Fruit fly (Drosophila melanogaster) whole organism, embryonic: ENCODE measurements around the gene CG14718.
A peak's percentile ranks its signal among the peaks of the same experiment; 100 is the strongest.

Experiments used
- Abd-B ChIP-seq: fragments of 200-800 bp; sonication (Bioruptor generic); optimal IDR thresholded peaks from 2 replicates; lab custom pipeline; 2018; ENCODE audit warnings: missing biosample characterization, mild to moderate bottlenecking, missing genetic modification characterization, moderate library complexity
- C15 ChIP-seq: fragments of 200-800 bp; sonication (Bioruptor generic); IDR thresholded peaks from 3 replicates; pipeline ENCODE4 v1.3.6; 2022; ENCODE audit warnings: missing biosample characterization, missing genetic modification characterization
- CG10565 ChIP-seq: fragments of 200-800 bp; sonication (Bioruptor generic); optimal IDR thresholded peaks from 3 replicates; lab custom pipeline; 2016; ENCODE audit warnings: missing biosample characterization, mild to moderate bottlenecking, missing genetic modification characterization
- CG10654 ChIP-seq: fragments of 200-800 bp; sonication (Bioruptor generic); optimal IDR thresholded peaks from 2 replicates; lab custom pipeline; 2016; ENCODE audit warnings: missing biosample characterization, missing genetic modification characterization
- CG13624 ChIP-seq: fragments of 200-800 bp; sonication (Bioruptor generic); optimal IDR thresholded peaks from 2 replicates; lab custom pipeline; 2016; ENCODE audit warnings: missing biosample characterization, missing genetic modification characterization
- CG15011 ChIP-seq: fragments of 200-800 bp; sonication (Bioruptor generic); optimal IDR thresholded peaks from 3 replicates; lab custom pipeline; 2018; ENCODE audit warnings: missing biosample characterization, mild to moderate bottlenecking, missing genetic modification characterization
- CG15269 ChIP-seq: fragments of 200-800 bp; sonication (Bioruptor generic); optimal IDR thresholded peaks from 2 replicates; lab custom pipeline; 2018; ENCODE audit warnings: missing biosample characterization, mild to moderate bottlenecking, missing genetic modification characterization, moderate library complexity
- CG1647 ChIP-seq: fragments of 200-800 bp; sonication (Bioruptor generic); optimal IDR thresholded peaks from 3 replicates; lab custom pipeline; 2016; ENCODE audit warnings: missing biosample characterization, missing genetic modification characterization
- CG16815 ChIP-seq: fragments of 200-800 bp; sonication (Bioruptor generic); optimal IDR thresholded peaks from 3 replicates; lab custom pipeline; 2017; ENCODE audit warnings: missing biosample characterization, mild to moderate bottlenecking, missing genetic modification characterization
- CG18011 ChIP-seq: fragments of 200-800 bp; sonication (Bioruptor generic); optimal IDR thresholded peaks from 2 replicates; lab custom pipeline; 2017; ENCODE audit warnings: missing biosample characterization, missing genetic modification characterization, mild to moderate bottlenecking, moderate library complexity, missing genotype
- CG18476 ChIP-seq: fragments of 200-800 bp; sonication (Bioruptor generic); optimal IDR thresholded peaks from 2 replicates; lab custom pipeline; 2016; ENCODE audit warnings: missing biosample characterization, mild to moderate bottlenecking, missing genetic modification characterization
- CG2678 ChIP-seq: fragments of 200-800 bp; sonication (Bioruptor generic); optimal IDR thresholded peaks from 3 replicates; lab custom pipeline; 2019; ENCODE audit warnings: missing biosample characterization, mild to moderate bottlenecking, missing genetic modification characterization, moderate library complexity
- CG2875 ChIP-seq: fragments of 200-800 bp; sonication (Bioruptor generic); optimal IDR thresholded peaks from 2 replicates; lab custom pipeline; 2017; ENCODE audit warnings: missing biosample characterization, mild to moderate bottlenecking, missing genetic modification characterization, missing genetic modification reagents
- CG3281 ChIP-seq: fragments of 200-800 bp; sonication (Bioruptor generic); optimal IDR thresholded peaks from 3 replicates; lab custom pipeline; 2017; ENCODE audit warnings: missing biosample characterization, mild to moderate bottlenecking, missing genetic modification characterization
- CG3847 ChIP-seq: fragments of 200-800 bp; sonication (Bioruptor generic); IDR thresholded peaks from 2 replicates; pipeline ENCODE4 v1.3.6; 2022; ENCODE audit warnings: missing biosample characterization, missing genetic modification characterization
- CG6272 ChIP-seq: fragments of 200-800 bp; sonication (Bioruptor generic); IDR thresholded peaks from 2 replicates; pipeline ENCODE4 v1.3.6; 2022; ENCODE audit warnings: missing biosample characterization, missing genetic modification characterization
- CG6791 ChIP-seq: fragments of 200-800 bp; sonication (Bioruptor generic); IDR thresholded peaks from 3 replicates; pipeline ENCODE4 v1.3.6; 2022; ENCODE audit warnings: missing biosample characterization, missing genetic modification characterization; ENCODE audit not compliant: partially characterized antibody
- CG7372 ChIP-seq: fragments of 200-800 bp; sonication (Bioruptor generic); IDR thresholded peaks from 2 replicates; pipeline ENCODE4 v1.3.6; 2022; ENCODE audit warnings: missing biosample characterization, missing genetic modification characterization
- Dfd ChIP-seq, 2 experiments: fragments of >200 bp; optimal IDR thresholded peaks; 2 replicates each; lab custom pipeline; 2017; ENCODE audit warnings: missing biosample characterization in 2 of 2, missing genetic modification characterization in 2 of 2
- Doc2 ChIP-seq: fragments of 200-800 bp; sonication (Bioruptor generic); IDR thresholded peaks from 2 replicates; pipeline ENCODE4 v1.3.6; 2022; ENCODE audit warnings: missing biosample characterization, missing genetic modification characterization
- Dp ChIP-seq: fragments of 200-800 bp; sonication (Bioruptor generic); optimal IDR thresholded peaks from 2 replicates; lab custom pipeline; 2018; ENCODE audit warnings: missing biosample characterization, mild to moderate bottlenecking, missing genetic modification characterization, moderate library complexity
- Elba2 ChIP-seq: fragments of 200-800 bp; sonication (Bioruptor generic); optimal IDR thresholded peaks from 3 replicates; lab custom pipeline; 2016; ENCODE audit warnings: missing biosample characterization, missing genetic modification characterization
- Fer1 ChIP-seq: fragments of 200-800 bp; sonication (Bioruptor generic); optimal IDR thresholded peaks from 2 replicates; lab custom pipeline; 2017; ENCODE audit warnings: missing biosample characterization, mild to moderate bottlenecking, missing genetic modification characterization
- HHEX ChIP-seq: fragments of 200-800 bp; sonication (Bioruptor generic); optimal IDR thresholded peaks from 3 replicates; lab custom pipeline; 2017; ENCODE audit warnings: missing biosample characterization, mild to moderate bottlenecking, missing genetic modification characterization, missing genetic modification reagents
- Hr39 ChIP-seq: fragments of >200 bp; optimal IDR thresholded peaks from 2 replicates; lab custom pipeline; 2017
- Neu2 ChIP-seq: fragments of 200-800 bp; sonication (Bioruptor generic); optimal IDR thresholded peaks from 3 replicates; lab custom pipeline; 2016; ENCODE audit warnings: missing biosample characterization, missing genetic modification characterization, borderline replicate concordance
- NfI ChIP-seq: fragments of 200-800 bp; sonication (Bioruptor generic); optimal IDR thresholded peaks from 3 replicates; lab custom pipeline; 2018; ENCODE audit warnings: missing biosample characterization, mild to moderate bottlenecking, missing genetic modification characterization, moderate library complexity
- Oli ChIP-seq: fragments of 200-800 bp; sonication (Bioruptor generic); optimal IDR thresholded peaks from 2 replicates; lab custom pipeline; 2018; ENCODE audit warnings: missing biosample characterization, mild to moderate bottlenecking, missing genetic modification characterization, moderate library complexity
- Ravus ChIP-seq: fragments of 200-800 bp; sonication (Bioruptor generic); IDR thresholded peaks from 2 replicates; pipeline ENCODE4 v1.3.6; 2022; ENCODE audit warnings: missing biosample characterization, missing genetic modification characterization
- Six4 ChIP-seq: fragments of 200-800 bp; sonication (Bioruptor generic); optimal IDR thresholded peaks from 2 replicates; lab custom pipeline; 2016; ENCODE audit warnings: missing biosample characterization, missing genetic modification characterization
- Spps ChIP-seq: fragments of 200-800 bp; sonication (Bioruptor generic); optimal IDR thresholded peaks from 2 replicates; lab custom pipeline; 2018; ENCODE audit warnings: missing biosample characterization, mild to moderate bottlenecking, missing genetic modification characterization
- az2 ChIP-seq: fragments of 200-800 bp; sonication (Bioruptor generic); optimal IDR thresholded peaks from 3 replicates; lab custom pipeline; 2016; ENCODE audit warnings: missing biosample characterization, missing genetic modification characterization
- cato ChIP-seq: fragments of 200-800 bp; sonication (Bioruptor generic); optimal IDR thresholded peaks from 2 replicates; lab custom pipeline; 2016; ENCODE audit warnings: missing biosample characterization, missing genetic modification characterization, borderline replicate concordance
- chif ChIP-seq, 2 experiments: fragments of 200-800 bp; sonication (Bioruptor generic); optimal IDR thresholded peaks; 3 replicates each; lab custom pipeline; 2016; ENCODE audit warnings: missing biosample characterization in 2 of 2, missing genetic modification characterization in 2 of 2
- chinmo ChIP-seq: fragments of 200-800 bp; sonication (Bioruptor generic); IDR thresholded peaks from 4 replicates; pipeline ENCODE4 v1.3.6; 2022; ENCODE audit warnings: missing biosample characterization, missing genetic modification characterization; ENCODE audit not compliant: partially characterized antibody
- corto ChIP-seq: fragments of 200-800 bp; sonication (Bioruptor generic); optimal IDR thresholded peaks from 2 replicates; lab custom pipeline; 2016; ENCODE audit warnings: missing biosample characterization, mild to moderate bottlenecking, missing genetic modification characterization, moderate library complexity
- da ChIP-seq: fragments of 200-800 bp; sonication (Bioruptor generic); optimal IDR thresholded peaks from 2 replicates; lab custom pipeline; 2016; ENCODE audit warnings: missing biosample characterization, missing genetic modification characterization
- dati ChIP-seq: fragments of 200-800 bp; sonication (Bioruptor generic); IDR thresholded peaks from 2 replicates; pipeline ENCODE4 v1.3.6; 2022; ENCODE audit warnings: missing biosample characterization, missing genetic modification characterization
- dm ChIP-seq: fragments of 200-800 bp; sonication (Bioruptor generic); optimal IDR thresholded peaks from 3 replicates; lab custom pipeline; 2016; ENCODE audit warnings: missing biosample characterization, missing genetic modification characterization
- eyg ChIP-seq: fragments of 200-800 bp; sonication (Bioruptor generic); optimal IDR thresholded peaks from 3 replicates; lab custom pipeline; 2016; ENCODE audit warnings: missing biosample characterization, missing genetic modification characterization
- ind ChIP-seq: fragments of 200-800 bp; sonication (Bioruptor generic); optimal IDR thresholded peaks from 3 replicates; lab custom pipeline; 2016; ENCODE audit warnings: missing biosample characterization, missing genetic modification characterization
- inv ChIP-seq: fragments of 200-800 bp; sonication (Bioruptor generic); IDR thresholded peaks from 2 replicates; pipeline ENCODE4 v1.3.6; 2022; ENCODE audit warnings: missing biosample characterization, missing genetic modification characterization; ENCODE audit not compliant: partially characterized antibody
- jing ChIP-seq: fragments of 200-800 bp; sonication (Bioruptor generic); optimal IDR thresholded peaks from 2 replicates; lab custom pipeline; 2018; ENCODE audit warnings: missing biosample characterization, mild to moderate bottlenecking, missing genetic modification characterization
- jumu ChIP-seq: fragments of 200-800 bp; sonication (Bioruptor generic); optimal IDR thresholded peaks from 3 replicates; lab custom pipeline; 2016; ENCODE audit warnings: missing biosample characterization, missing genetic modification characterization
- nmo ChIP-seq: fragments of 200-800 bp; sonication (Bioruptor generic); optimal IDR thresholded peaks from 2 replicates; lab custom pipeline; 2018; ENCODE audit warnings: missing biosample characterization, mild to moderate bottlenecking, missing genetic modification characterization, moderate library complexity
- nom ChIP-seq: fragments of 200-800 bp; sonication (Bioruptor generic); optimal IDR thresholded peaks from 2 replicates; lab custom pipeline; 2017; ENCODE audit warnings: missing biosample characterization, missing genetic modification characterization, mild to moderate bottlenecking, moderate library complexity, missing genetic modification reagents
- odd ChIP-seq: fragments of 200-800 bp; sonication (Bioruptor generic); optimal IDR thresholded peaks from 2 replicates; lab custom pipeline; 2017; ENCODE audit warnings: missing biosample characterization, mild to moderate bottlenecking, missing genetic modification characterization
- sd ChIP-seq: fragments of 200-800 bp; sonication (Bioruptor generic); optimal IDR thresholded peaks from 3 replicates; lab custom pipeline; 2018; ENCODE audit warnings: missing biosample characterization, mild to moderate bottlenecking, missing genetic modification characterization, moderate library complexity
- shn ChIP-seq: fragments of 200-800 bp; sonication (Bioruptor generic); optimal IDR thresholded peaks from 3 replicates; lab custom pipeline; 2016; ENCODE audit warnings: missing biosample characterization, missing genetic modification characterization
- slbo ChIP-seq: fragments of 200-800 bp; sonication (Bioruptor generic); IDR thresholded peaks from 2 replicates; pipeline ENCODE4 v1.3.6; 2022; ENCODE audit warnings: missing biosample characterization, missing genetic modification characterization
- yki ChIP-seq: fragments of >200 bp; optimal IDR thresholded peaks from 3 replicates; lab custom pipeline; 2018

CG14718 gene

DNA sequence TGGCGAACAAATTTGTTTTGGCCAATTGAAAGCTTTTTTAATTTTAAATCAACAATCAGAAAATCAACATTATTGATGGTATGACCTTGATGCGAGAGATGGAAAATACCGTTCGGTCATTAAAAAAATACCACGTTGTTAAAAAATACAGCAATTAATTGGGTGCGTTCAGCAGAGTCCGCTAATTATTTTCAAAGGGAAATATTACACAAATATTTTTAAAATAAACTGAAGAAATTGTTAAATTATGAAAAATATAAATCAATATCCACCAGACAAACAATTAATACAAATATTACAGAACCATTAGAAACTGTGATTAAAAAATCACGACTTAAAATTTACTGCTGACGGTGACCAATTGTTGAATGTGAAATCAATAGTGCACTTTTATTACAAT, 22.4 kb upstream of the CG14718 start, which contains the start of gene CG18476 (continued):
- TF ChIP-seq nom (GFP tag; lab: Kevin White, UChicago) (peak; percentile 78), slbo (GFP tag; lab: Robert Waterston, UW) (peak; percentile 95), Elba2 (GFP tag; lab: Kevin White, UChicago) (peak; percentile 38), Neu2 (no peak), chinmo (GFP tag; lab: Robert Waterston, UW) (no peak), Ravus (GFP tag; lab: Robert Waterston, UW) (peak; percentile 80), az2 (peak; percentile 90), odd (GFP tag; lab: Kevin White, UChicago) (peak; percentile 74), sd (tag; lab: Kevin White, UChicago) (no peak), CG18476 (GFP tag; lab: Kevin White, UChicago) (peak; percentile 95), eyg (GFP tag; lab: Kevin White, UChicago) (peak; percentile 12), Abd-B (GFP tag; lab: Kevin White, UChicago) (peak; percentile 97), NfI (GFP tag; lab: Kevin White, UChicago) (peak; percentile 88), CG18011 (peak; percentile 64), dati (GFP tag; lab: Robert Waterston, UW) (peak; percentile 35; the same call in 1 of the 2 replicates), nmo (GFP tag; lab: Kevin White, UChicago) (peak; percentile 97), cato (GFP tag; lab: Kevin White, UChicago) (peak; percentile 55), ind (peak; percentile 91), CG7372 (GFP tag; lab: Robert Waterston, UW) (peak; percentile 95), corto (GFP tag; lab: Kevin White, UChicago) (peak; percentile 57), CG2875 (GFP tag; lab: Kevin White, UChicago) (peak; percentile 52), CG3281 (peak; percentile 91), Dfd (GFP tag; optimal IDR thresholded peaks at IDR 0.05; lab: Kevin White, UChicago) (no peak), da (GFP tag; lab: Kevin White, UChicago) (no peak), C15 (GFP tag; lab: Robert Waterston, UW) (peak; percentile 81; the same call in 2 of the 3 replicates), Dp (GFP tag; lab: Kevin White, UChicago) (peak; percentile 33), CG6272 (GFP tag; lab: Robert Waterston, UW) (peak; percentile 93), CG15011 (GFP tag; lab: Kevin White, UChicago) (peak; percentile 76), inv (GFP tag; lab: Robert Waterston, UW) (no peak), yki (lab: Kevin White, UChicago) (no peak), jumu (GFP tag; lab: Kevin White, UChicago) (peak; percentile 50), CG3847 (GFP tag; lab: Robert Waterston, UW) (peak; percentile 91), HHEX (GFP tag; lab: Kevin White, UChicago) (peak; percentile 91), CG13624 (GFP tag; lab: Kevin White, UChicago) (peak; percentile 74), Spps (peak; percentile 88), CG16815 (peak; percentile 77), Hr39 (lab: Kevin White, UChicago) (no peak), Fer1 (GFP tag; lab: Kevin White, UChicago) (peak; percentile 90), CG15269 (tag; lab: Kevin White, UChicago) (peak; percentile 94), Doc2 (GFP tag; lab: Robert Waterston, UW) (peak; percentile 75), CG1647 (GFP tag; lab: Kevin White, UChicago) (peak; percentile 37), shn (GFP tag; lab: Kevin White, UChicago) (peak; percentile 20), CG6791 (GFP tag; lab: Robert Waterston, UW) (no peak), jing (GFP tag; lab: Kevin White, UChicago) (peak; percentile 63), Six4 (peak; percentile 85), dm (GFP tag; lab: Kevin White, UChicago) (peak; percentile 21), Oli (peak; percentile 91), chif (GFP tag; optimal IDR thresholded peaks at IDR 0.05; lab: Kevin White, UChicago) (peak; percentile 46 to 74), CG10654 (GFP tag; lab: Kevin White, UChicago) (peak; percentile 91), CG10565 (GFP tag; lab: Kevin White, UChicago) (peak; percentile 28), CG2678 (tag; lab: Kevin White, UChicago) (peak; percentile 95)
